Worm (Caenorhabditis elegans) whole organism, early embryonic: ENCODE results near the gene C02E7.6.

Experiments
- B0310.2 ChIP-seq: sonication (generic microtip); optimal IDR thresholded peaks from 2 replicates; lab custom pipeline; 2016; ENCODE audit warnings: mild to moderate bottlenecking, missing genetic modification characterization, missing compliant biosample characterization
- F13C5.2 ChIP-seq: sonication (generic microtip); optimal IDR thresholded peaks from 2 replicates; lab custom pipeline; 2017; ENCODE audit warnings: mild to moderate bottlenecking, missing genetic modification characterization, inconsistent platforms, missing compliant biosample characterization
- aly-1 ChIP-seq: sonication (generic microtip); optimal IDR thresholded peaks from 2 replicates; lab custom pipeline; 2016; ENCODE audit warnings: missing genetic modification characterization, missing compliant biosample characterization
- ama-1 ChIP-seq: fragments of 150-350 bp; optimal IDR thresholded peaks from 2 replicates; lab custom pipeline; 2014
- ceh-13 ChIP-seq: fragments of 200-800 bp; sonication (Bioruptor generic); optimal IDR thresholded peaks from 2 replicates; lab custom pipeline; 2018; ENCODE audit warnings: mild to moderate bottlenecking, missing genetic modification characterization, missing compliant biosample characterization
- ceh-36 ChIP-seq: sonication (generic microtip); optimal IDR thresholded peaks from 2 replicates; lab custom pipeline; 2016; ENCODE audit warnings: missing genetic modification characterization, inconsistent platforms, missing compliant biosample characterization
- ets-7 ChIP-seq: sonication (generic microtip); optimal IDR thresholded peaks from 2 replicates; lab custom pipeline; 2016; ENCODE audit warnings: missing genotype, missing genetic modification characterization, missing compliant biosample characterization
- flt-1 ChIP-seq: fragments of 200-800 bp; sonication (Bioruptor generic); IDR thresholded peaks from 2 replicates; pipeline ENCODE4 v1.3.6; 2022; ENCODE audit warnings: missing genetic modification characterization, missing compliant biosample characterization
- hmbx-1 ChIP-seq: sonication (generic microtip); optimal IDR thresholded peaks from 2 replicates; lab custom pipeline; 2016; ENCODE audit warnings: mild to moderate bottlenecking, missing genetic modification characterization, missing compliant biosample characterization
- hmg-4 ChIP-seq: fragments of 200-800 bp; sonication (Bioruptor generic); optimal IDR thresholded peaks from 2 replicates; lab custom pipeline; 2018; ENCODE audit warnings: mild to moderate bottlenecking, missing genetic modification characterization, missing compliant biosample characterization
- hnd-1 ChIP-seq: sonication (generic microtip); optimal IDR thresholded peaks from 2 replicates; lab custom pipeline; 2016; ENCODE audit warnings: missing genetic modification characterization, missing compliant biosample characterization
- pes-1 ChIP-seq: fragments of 200-800 bp; sonication (Bioruptor generic); IDR thresholded peaks from 2 replicates; pipeline ENCODE4 v1.3.6; 2022; ENCODE audit warnings: missing genetic modification reagents, missing genetic modification characterization, missing compliant biosample characterization
- scrt-1 ChIP-seq: fragments of 200-800 bp; sonication (Bioruptor generic); IDR thresholded peaks from 2 replicates; pipeline ENCODE4 v1.3.6; 2022; ENCODE audit warnings: missing genetic modification characterization, missing compliant biosample characterization
- sea-1 ChIP-seq: fragments of 200-800 bp; sonication (Bioruptor generic); conservative IDR thresholded peaks from 2 replicates; pipeline ENCODE4 v1.3.6; 2022; ENCODE audit warnings: missing genetic modification characterization, missing compliant biosample characterization
- tbx-11 ChIP-seq: fragments of 200-800 bp; sonication (Bioruptor generic); IDR thresholded peaks from 2 replicates; pipeline ENCODE4 v1.3.6; 2022; ENCODE audit warnings: missing genetic modification characterization, missing compliant biosample characterization
- tbx-37 ChIP-seq: fragments of 200-800 bp; sonication (Bioruptor generic); conservative IDR thresholded peaks from 2 replicates; pipeline ENCODE4 v1.3.6; 2022; ENCODE audit warnings: missing genetic modification reagents, missing genetic modification characterization, missing compliant biosample characterization
- tra-4 ChIP-seq: sonication (generic microtip); optimal IDR thresholded peaks from 2 replicates; lab custom pipeline; 2017; ENCODE audit warnings: missing genetic modification characterization, missing compliant biosample characterization

C02E7.6 gene

DNA sequence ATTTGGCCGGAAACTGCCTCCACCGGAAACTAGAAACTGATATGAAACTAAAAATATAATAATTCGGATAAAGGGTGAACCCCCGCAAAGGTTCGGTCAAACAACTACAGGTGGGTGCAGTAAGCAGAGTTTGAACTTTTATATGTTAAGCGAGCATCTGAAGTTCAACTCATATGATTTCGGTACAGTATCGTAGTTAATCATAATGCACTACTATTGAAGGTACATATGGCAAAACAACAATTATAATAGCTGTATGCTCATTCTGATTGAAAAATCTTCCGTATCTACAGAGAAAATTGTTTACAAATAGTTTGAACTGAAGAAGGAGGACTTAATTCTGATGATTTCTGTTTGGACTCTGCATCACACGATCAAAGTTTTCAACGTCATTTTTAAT lies 14.3 kb downstream of the C02E7.6 start:
- no peak for TF ChIP-seq tbx-37 (GFP tag; lab: Robert Waterston, UW)

ce11 chrV:4934406-4934805 lies 15.4 kb downstream of the C02E7.6 start, which contains the start of gene catp-2:
Gene catp-2, plus strand, starts transcription at chrV:4934706.
- TF ChIP-seq pes-1 (GFP tag; lab: Robert Waterston, UW) (no peak), aly-1 (tag; lab: Kevin White, UChicago) (no peak)

- TF ChIP-seq sea-1 (GFP tag; lab: Robert Waterston, UW) (no peak), hmbx-1 (tag; lab: Kevin White, UChicago) (no peak), hnd-1 (tag; lab: Kevin White, UChicago) (no peak), scrt-1 (GFP tag; lab: Robert Waterston, UW) (no peak), hmg-4 (GFP tag; lab: Kevin White, UChicago) (no peak), tra-4 (no peak), ets-7 (no peak), aly-1 (tag; lab: Kevin White, UChicago) (no peak), flt-1 (GFP tag; lab: Robert Waterston, UW) (no peak), ceh-36 (tag; lab: Kevin White, UChicago) (no peak)
Observed at ce11 chrV:4935096-4935495, 16.1 kb downstream of the C02E7.6 start.

DNA sequence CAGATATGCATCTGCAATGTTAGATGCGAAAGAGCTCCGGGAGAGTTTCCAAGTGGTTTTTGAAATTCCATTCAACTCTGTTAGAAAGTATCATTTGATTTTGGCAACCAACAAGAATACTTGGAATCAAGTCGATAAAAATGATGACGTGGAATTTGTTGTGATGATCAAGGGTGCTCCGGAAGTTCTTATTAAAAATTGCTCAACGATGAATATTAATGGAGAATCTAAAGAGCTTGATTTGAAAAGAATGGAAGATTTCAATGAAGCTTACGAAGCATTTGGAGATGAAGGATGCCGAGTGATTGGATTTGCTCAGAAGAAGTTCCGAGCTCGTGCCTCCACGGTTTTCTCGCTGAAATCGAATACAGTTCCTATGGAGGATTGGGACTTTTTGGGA lies 18.3 kb downstream of the C02E7.6 start:
- no peak for TF ChIP-seq ets-7
- no peak for TF ChIP-seq F13C5.2
- no peak for TF ChIP-seq ceh-13 (GFP tag; lab: Kevin White, UChicago)
- no peak for TF ChIP-seq aly-1 (tag; lab: Kevin White, UChicago)
- TF ChIP-seq ama-1 (lab: Kevin White, UChicago), result no peak

ce11 chrV:4944219-4944618 lies 25.2 kb downstream of the C02E7.6 start, which contains the start of gene str-211:
Gene str-211, minus strand, starts transcription at chrV:4944319.
- TF ChIP-seq tbx-11 (GFP tag; lab: Robert Waterston, UW) (no peak), flt-1 (GFP tag; lab: Robert Waterston, UW) (no peak), pes-1 (GFP tag; lab: Robert Waterston, UW) (no peak), F13C5.2 (no peak), hmbx-1 (tag; lab: Kevin White, UChicago) (no peak), hmg-4 (GFP tag; lab: Kevin White, UChicago) (no peak), scrt-1 (GFP tag; lab: Robert Waterston, UW) (no peak), ceh-13 (GFP tag; lab: Kevin White, UChicago) (no peak), B0310.2 (tag; lab: Kevin White, UChicago) (no peak), tra-4 (no peak), ceh-36 (tag; lab: Kevin White, UChicago) (no peak), sea-1 (GFP tag; lab: Robert Waterston, UW) (no peak), aly-1 (tag; lab: Kevin White, UChicago) (no peak)

ce11 chrV:4948635-4949034 lies 29.6 kb downstream of the C02E7.6 start, which contains the start of gene str-209:
Gene str-209, plus strand, starts transcription at chrV:4948935.
- TF ChIP-seq sea-1 (GFP tag; lab: Robert Waterston, UW), result no peak
- no peak for TF ChIP-seq F13C5.2
- TF ChIP-seq flt-1 (GFP tag; lab: Robert Waterston, UW), result no peak
- TF ChIP-seq hnd-1 (tag; lab: Kevin White, UChicago), result no peak
- no peak for TF ChIP-seq tbx-11 (GFP tag; lab: Robert Waterston, UW)

DNA sequence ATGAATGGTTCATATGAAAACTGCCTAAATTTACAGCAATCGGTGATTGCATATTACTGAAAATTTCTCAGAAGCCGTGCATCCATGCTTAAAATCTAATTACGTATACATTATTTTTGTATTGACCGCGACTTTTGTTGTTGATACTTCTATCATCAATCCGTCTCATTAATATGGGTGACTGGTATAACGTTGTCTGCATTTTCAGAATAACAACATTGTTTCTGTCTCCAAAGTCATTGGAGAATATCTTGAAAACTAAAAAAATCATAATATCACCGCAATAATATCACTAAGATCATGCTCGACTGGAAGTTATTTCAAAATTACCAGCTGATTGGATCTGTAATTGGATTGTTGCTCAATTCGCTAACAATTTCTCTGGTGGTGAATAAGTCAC lies 32.4 kb downstream of the C02E7.6 start, which contains the start of gene str-207:
Gene str-207 (plus strand): TSS at position 301 of the 400 bp plus-strand sequence.
- no peak for TF ChIP-seq aly-1 (tag; lab: Kevin White, UChicago)
- no peak for TF ChIP-seq pes-1 (GFP tag; lab: Robert Waterston, UW)
- no peak for TF ChIP-seq tbx-37 (GFP tag; lab: Robert Waterston, UW)
- TF ChIP-seq sea-1 (GFP tag; lab: Robert Waterston, UW), result no peak
- no peak for TF ChIP-seq ama-1 (lab: Kevin White, UChicago)

ce11 chrV:4956529-4956928 lies 37.5 kb downstream of the C02E7.6 start, which contains the start of gene str-208:
Gene str-208, plus strand, starts transcription at chrV:4956829.
- TF ChIP-seq F13C5.2 (no peak), sea-1 (GFP tag; lab: Robert Waterston, UW) (no peak), tbx-11 (GFP tag; lab: Robert Waterston, UW) (no peak)

DNA sequence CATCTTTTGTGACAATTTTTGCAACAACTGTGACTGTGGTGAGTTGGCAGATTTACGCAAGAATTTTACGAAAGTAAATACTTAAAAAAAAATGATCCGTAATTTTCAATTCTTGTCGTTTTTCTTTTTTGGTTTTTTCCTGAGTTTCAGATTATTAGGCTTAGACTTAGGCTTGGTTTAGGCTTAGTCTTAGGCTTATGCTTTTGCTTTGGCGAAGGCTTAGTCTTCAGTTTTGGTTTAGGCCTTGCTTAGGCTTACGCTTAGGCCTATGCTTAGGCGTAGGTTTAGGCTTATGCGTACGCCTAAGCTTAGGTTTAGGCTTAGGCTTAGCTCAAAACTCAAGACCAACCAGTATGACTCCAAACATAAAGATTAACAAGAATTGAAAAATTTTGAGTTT lies 38.6 kb downstream of the C02E7.6 start:
- TF ChIP-seq B0310.2 (tag; lab: Kevin White, UChicago), result no peak
- no peak for TF ChIP-seq tbx-11 (GFP tag; lab: Robert Waterston, UW)
- TF ChIP-seq hmg-4 (GFP tag; lab: Kevin White, UChicago), result no peak
- no peak for TF ChIP-seq scrt-1 (GFP tag; lab: Robert Waterston, UW)
- TF ChIP-seq ceh-36 (tag; lab: Kevin White, UChicago), result peak; percentile 48
- TF ChIP-seq hnd-1 (tag; lab: Kevin White, UChicago), result no peak
